2 fruit fly cellular contexts compared by ENCODE assay signal in genomic region chr3L:3863462-3863861, dm6.
TF ChIP-seq lines count a peak whose summit lies in the region.

No protein-coding gene starts in this region.

TF ChIP-seq in whole organism, embryonic, 481 proteins besides CTCF, POLR2A, EP300 and RAD21 (continued from another document):
- TF ChIP-seq dm (GFP tag; optimal IDR thresholded peaks at IDR 0.05; lab: Kevin White, UChicago) (no peak), kah (GFP tag; optimal IDR thresholded peaks at IDR 0.05; lab: Kevin White, UChicago) (no peak), E2f2 (GFP tag; IDR thresholded peaks at IDR 0.05; lab: Robert Waterston, UW) (no peak), ham (GFP tag; IDR thresholded peaks at IDR 0.05; lab: Robert Waterston, UW) (no peak), CG10959 (GFP tag; IDR thresholded peaks at IDR 0.05; lab: Robert Waterston, UW) (no peak), CG10431 (GFP tag; optimal IDR thresholded peaks at IDR 0.05; lab: Kevin White, UChicago) (no peak), CG17568 (GFP tag; optimal IDR thresholded peaks at IDR 0.05; lab: Kevin White, UChicago) (no peak), CG12391 (tag; optimal IDR thresholded peaks at IDR 0.05; lab: Kevin White, UChicago) (peak; percentile 17), sens (GFP tag; lab: Kevin White, UChicago) (peak; percentile 63), lilli (GFP tag; optimal IDR thresholded peaks at IDR 0.05; lab: Kevin White, UChicago) (no peak), CG8089 (GFP tag; optimal IDR thresholded peaks at IDR 0.05; lab: Kevin White, UChicago) (no peak), dmrt11E (tag; optimal IDR thresholded peaks at IDR 0.05; lab: Kevin White, UChicago) (peak; percentile 41), gem (tag; optimal IDR thresholded peaks at IDR 0.05; lab: Kevin White, UChicago) (peak; percentile 36), bbx (GFP tag; IDR thresholded peaks at IDR 0.05; lab: Robert Waterston, UW; ENCODE audit: partially characterized antibody) (no peak), usp (GFP tag; optimal IDR thresholded peaks at IDR 0.05; lab: Kevin White, UChicago) (no peak), CG2199 (GFP tag; IDR thresholded peaks at IDR 0.05; lab: Robert Waterston, UW) (no peak), bsh (GFP tag; optimal IDR thresholded peaks at IDR 0.05; lab: Kevin White, UChicago) (peak in 1 of 2 experiments; percentile 38), CG1603 (tag; optimal IDR thresholded peaks at IDR 0.05; lab: Kevin White, UChicago) (peak; percentile 10), tx (GFP tag; optimal IDR thresholded peaks at IDR 0.05; lab: Kevin White, UChicago) (no peak), Pdp1 (GFP tag; optimal IDR thresholded peaks at IDR 0.05; lab: Kevin White, UChicago) (no peak), CG8388 (GFP tag; optimal IDR thresholded peaks at IDR 0.05; lab: Kevin White, UChicago) (peak; percentile 6), CG12942 (GFP tag; optimal IDR thresholded peaks at IDR 0.05; lab: Kevin White, UChicago) (no peak), Hey (tag; optimal IDR thresholded peaks at IDR 0.05; lab: Kevin White, UChicago) (no peak), eve (GFP tag; optimal IDR thresholded peaks at IDR 0.05; lab: Kevin White, UChicago) (no peak), gce (GFP tag; IDR thresholded peaks at IDR 0.05; lab: Robert Waterston, UW) (no peak), CG10267 (tag; optimal IDR thresholded peaks at IDR 0.05; lab: Kevin White, UChicago) (peak; percentile 16), Awh (GFP tag; IDR thresholded peaks at IDR 0.05; lab: Robert Waterston, UW) (peak; percentile 39; the same call in 1 of the 2 replicates), unpg (GFP tag; optimal IDR thresholded peaks at IDR 0.05; lab: Kevin White, UChicago) (peak; percentile 25), sisA (GFP tag; IDR thresholded peaks at IDR 0.05; lab: Robert Waterston, UW) (0 out of 2 replicates have a peak, but pooled peaks have one; percentile 28), CG12744 (GFP tag; optimal IDR thresholded peaks at IDR 0.05; lab: Kevin White, UChicago) (no peak), row (GFP tag; IDR thresholded peaks at IDR 0.05; lab: Robert Waterston, UW) (peak; percentile 23; the same call in 1 of the 3 replicates), Eip74EF (GFP tag; optimal IDR thresholded peaks at IDR 0.05; lab: Kevin White, UChicago) (no peak), Blimp-1 (GFP tag; optimal IDR thresholded peaks at IDR 0.05; lab: Kevin White, UChicago) (peak; percentile 2), lab (GFP tag; optimal IDR thresholded peaks at IDR 0.05; lab: Kevin White, UChicago) (no peak), lmd (GFP tag; IDR thresholded peaks at IDR 0.05; lab: Robert Waterston, UW) (no peak), Antp (GFP tag; optimal IDR thresholded peaks at IDR 0.05; lab: Kevin White, UChicago) (no peak), CG9817 (tag; optimal IDR thresholded peaks at IDR 0.05; lab: Kevin White, UChicago) (no peak), slou (GFP tag; optimal IDR thresholded peaks at IDR 0.05; lab: Kevin White, UChicago) (no peak), Xrp1 (GFP tag; IDR thresholded peaks at IDR 0.05; lab: Robert Waterston, UW) (peak; percentile 51; the same call in 1 of the 2 replicates), CoRest (tag; optimal IDR thresholded peaks at IDR 0.05; lab: Kevin White, UChicago) (no peak), ash1 (GFP tag; optimal IDR thresholded peaks at IDR 0.05; lab: Kevin White, UChicago) (no peak), D19A (tag; optimal IDR thresholded peaks at IDR 0.05; lab: Kevin White, UChicago) (no peak), zf30C (GFP tag; optimal IDR thresholded peaks at IDR 0.05; lab: Kevin White, UChicago) (peak; percentile 46), CG2712 (tag; optimal IDR thresholded peaks at IDR 0.05; lab: Kevin White, UChicago) (peak; percentile 34)

TF ChIP-seq in whole organism, prepupa, 60 proteins besides CTCF, POLR2A, EP300 and RAD21 (continued from another document):
- TF ChIP-seq Hr38 (GFP tag; optimal IDR thresholded peaks at IDR 0.05; lab: Kevin White, UChicago): no peak
- no peak for TF ChIP-seq Ets21C (GFP tag; optimal IDR thresholded peaks at IDR 0.05; lab: Kevin White, UChicago)
- TF ChIP-seq cyc (GFP tag; optimal IDR thresholded peaks at IDR 0.05; lab: Kevin White, UChicago): peak; percentile 13
- TF ChIP-seq CG8632 (GFP tag; optimal IDR thresholded peaks at IDR 0.05; lab: Kevin White, UChicago): no peak
- no peak for TF ChIP-seq Blimp-1 (GFP tag; optimal IDR thresholded peaks at IDR 0.05; lab: Kevin White, UChicago)
- no peak for TF ChIP-seq ss (GFP tag; optimal IDR thresholded peaks at IDR 0.05; lab: Kevin White, UChicago)
- TF ChIP-seq CG6163 (GFP tag; IDR thresholded peaks at IDR 0.05; lab: Robert Waterston, UW): peak; percentile 55; the same call in 2 of the 3 replicates
- TF ChIP-seq topi (GFP tag; optimal IDR thresholded peaks at IDR 0.05; lab: Kevin White, UChicago): peak; percentile 28
- no peak for TF ChIP-seq CG15336 (GFP tag; IDR thresholded peaks at IDR 0.05; lab: Robert Waterston, UW)
- no peak for TF ChIP-seq Hr4 (GFP tag; optimal IDR thresholded peaks at IDR 0.05; lab: Kevin White, UChicago)
- no peak for TF ChIP-seq CG31627 (GFP tag; optimal IDR thresholded peaks at IDR 0.05; lab: Kevin White, UChicago)
- no peak for TF ChIP-seq spab (GFP tag; optimal IDR thresholded peaks at IDR 0.05; lab: Kevin White, UChicago)
- no peak for TF ChIP-seq CG11762 (GFP tag; optimal IDR thresholded peaks at IDR 0.05; lab: Kevin White, UChicago; ENCODE audit: insufficient read depth)
- TF ChIP-seq CG6854 (GFP tag; optimal IDR thresholded peaks at IDR 0.05; lab: Kevin White, UChicago): no peak
- peak; percentile 10 for TF ChIP-seq Smox (GFP tag; optimal IDR thresholded peaks at IDR 0.05; lab: Kevin White, UChicago)
- TF ChIP-seq OdsH (GFP tag; optimal IDR thresholded peaks at IDR 0.05; lab: Kevin White, UChicago): peak; percentile 11
- peak; percentile 11 for TF ChIP-seq CG3919 (GFP tag; optimal IDR thresholded peaks at IDR 0.05; lab: Kevin White, UChicago)
